Worm (Caenorhabditis elegans): Measurements from ENCODE around the gene F52H2.3.
A peak's percentile ranks its signal among the peaks of the same experiment; 100 is the strongest.

Gene F52H2.3

DNA sequence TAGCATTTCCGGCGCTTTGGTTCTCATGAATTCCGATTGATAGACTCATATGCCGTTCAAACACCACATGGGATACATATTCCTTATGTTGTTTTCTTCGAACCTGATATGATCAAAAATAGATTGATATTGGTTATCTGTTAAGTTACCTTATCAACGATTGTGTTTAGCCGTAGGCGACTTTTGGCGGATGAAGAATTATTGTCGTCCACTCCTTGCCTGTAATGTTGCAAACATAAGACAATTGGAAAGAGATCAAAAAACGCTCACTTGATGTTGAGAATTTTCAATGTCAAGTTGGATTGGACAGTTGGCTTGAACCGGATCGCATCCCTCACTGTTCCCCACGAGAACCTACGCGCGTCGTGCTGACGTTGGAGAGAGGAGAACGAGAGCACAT, 26.9 kb upstream of the F52H2.3 start:
- no peak for TF ChIP-seq flt-1 (GFP tag; IDR thresholded peaks at IDR 0.05)
- TF ChIP-seq ref-1 (GFP tag; conservative IDR thresholded peaks at IDR 0.05), result no peak
- TF ChIP-seq tab-1 (GFP tag; IDR thresholded peaks at IDR 0.05), result no peak
- TF ChIP-seq cog-1 (tag; optimal IDR thresholded peaks at IDR 0.05), result no peak
- TF ChIP-seq T22C8.4 (GFP tag; IDR thresholded peaks at IDR 0.05), result no peak
- TF ChIP-seq ztf-29 (GFP tag; IDR thresholded peaks at IDR 0.05), result no peak
- TF ChIP-seq med-1 (GFP tag; optimal IDR thresholded peaks at IDR 0.05; ENCODE audit: insufficient read depth), result no peak
- TF ChIP-seq klf-2 (GFP tag; conservative IDR thresholded peaks at IDR 0.05), result no peak
- TF ChIP-seq ztf-23 (GFP tag; IDR thresholded peaks at IDR 0.05), result no peak

- TF ChIP-seq cog-1 (tag; optimal IDR thresholded peaks at IDR 0.05) (no peak), tab-1 (GFP tag; IDR thresholded peaks at IDR 0.05) (no peak), flt-1 (GFP tag; IDR thresholded peaks at IDR 0.05) (no peak), ztf-23 (GFP tag; IDR thresholded peaks at IDR 0.05) (no peak), klf-2 (GFP tag; conservative IDR thresholded peaks at IDR 0.05) (no peak), med-1 (GFP tag; optimal IDR thresholded peaks at IDR 0.05; ENCODE audit: insufficient read depth) (no peak), ztf-29 (GFP tag; IDR thresholded peaks at IDR 0.05) (no peak), ref-1 (GFP tag; conservative IDR thresholded peaks at IDR 0.05) (no peak), T22C8.4 (GFP tag; IDR thresholded peaks at IDR 0.05) (no peak)
These were observed 24.5 kb upstream of the F52H2.3 start, which contains the start of gene F52H2.15 for ce11 chrX:2565308-2565773. Gene F52H2.15 (plus strand): TSS chrX:2565358.

DNA sequence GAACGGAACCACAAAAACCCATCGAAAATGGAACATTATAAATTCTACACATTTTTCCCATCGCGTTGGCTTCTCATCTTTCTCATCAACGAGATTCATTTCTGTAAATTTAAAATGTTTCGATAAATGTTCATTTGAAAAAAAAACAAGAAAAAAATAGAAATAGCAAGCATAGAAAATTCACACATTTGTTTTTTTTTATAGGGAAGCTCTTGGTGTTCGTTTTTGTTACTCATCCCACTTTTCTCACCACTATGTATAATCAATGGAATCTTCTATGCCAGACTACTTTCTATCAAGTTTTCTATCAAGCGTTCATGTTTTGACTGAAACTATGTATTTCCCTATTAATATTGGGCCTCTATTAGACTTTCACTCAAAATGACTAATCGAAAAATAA, 23.2 kb upstream of the F52H2.3 start, which contains the start of gene dhcr-24:
Gene dhcr-24, minus strand, starts transcription at position 101 of the 400 bp plus-strand sequence.
- TF ChIP-seq T22C8.4 (GFP tag; IDR thresholded peaks at IDR 0.05) (no peak), cog-1 (tag; optimal IDR thresholded peaks at IDR 0.05) (no peak), klf-2 (GFP tag; conservative IDR thresholded peaks at IDR 0.05) (no peak), ref-1 (GFP tag; conservative IDR thresholded peaks at IDR 0.05) (no peak), med-1 (GFP tag; optimal IDR thresholded peaks at IDR 0.05; ENCODE audit: insufficient read depth) (no peak), ztf-23 (GFP tag; IDR thresholded peaks at IDR 0.05) (no peak), ztf-29 (GFP tag; IDR thresholded peaks at IDR 0.05) (no peak), tab-1 (GFP tag; IDR thresholded peaks at IDR 0.05) (no peak), flt-1 (GFP tag; IDR thresholded peaks at IDR 0.05) (no peak)

ce11 chrX:2559979-2560378, 19.1 kb upstream of the F52H2.3 start, which contains the start of gene F52H2.5:
Gene F52H2.5 (minus strand): TSS chrX:2560079.
- TF ChIP-seq ref-1 (GFP tag; conservative IDR thresholded peaks at IDR 0.05) (no peak), tab-1 (GFP tag; IDR thresholded peaks at IDR 0.05) (no peak), flt-1 (GFP tag; IDR thresholded peaks at IDR 0.05) (no peak), ztf-23 (GFP tag; IDR thresholded peaks at IDR 0.05) (no peak), med-1 (GFP tag; optimal IDR thresholded peaks at IDR 0.05; ENCODE audit: insufficient read depth) (no peak), T22C8.4 (GFP tag; IDR thresholded peaks at IDR 0.05) (no peak), cog-1 (tag; optimal IDR thresholded peaks at IDR 0.05) (no peak), ztf-29 (GFP tag; IDR thresholded peaks at IDR 0.05) (no peak), klf-2 (GFP tag; conservative IDR thresholded peaks at IDR 0.05) (no peak)

ce11 chrX:2559399-2559798, 18.5 kb upstream of the F52H2.3 start:
- 0 out of 2 replicates have a peak, but pooled peaks have one; percentile 32 for TF ChIP-seq klf-2 (GFP tag; conservative IDR thresholded peaks at IDR 0.05)
- no peak for TF ChIP-seq ztf-29 (GFP tag; IDR thresholded peaks at IDR 0.05)
- no peak for TF ChIP-seq ref-1 (GFP tag; conservative IDR thresholded peaks at IDR 0.05)
- 0 out of 2 replicates have a peak, but pooled peaks have one; percentile 30 for TF ChIP-seq flt-1 (GFP tag; IDR thresholded peaks at IDR 0.05)
- no peak for TF ChIP-seq cog-1 (tag; optimal IDR thresholded peaks at IDR 0.05)
- TF ChIP-seq tab-1 (GFP tag; IDR thresholded peaks at IDR 0.05), result no peak
- TF ChIP-seq med-1 (GFP tag; optimal IDR thresholded peaks at IDR 0.05; ENCODE audit: insufficient read depth), result no peak
- no peak for TF ChIP-seq ztf-23 (GFP tag; IDR thresholded peaks at IDR 0.05)
- no peak for TF ChIP-seq T22C8.4 (GFP tag; IDR thresholded peaks at IDR 0.05)

DNA sequence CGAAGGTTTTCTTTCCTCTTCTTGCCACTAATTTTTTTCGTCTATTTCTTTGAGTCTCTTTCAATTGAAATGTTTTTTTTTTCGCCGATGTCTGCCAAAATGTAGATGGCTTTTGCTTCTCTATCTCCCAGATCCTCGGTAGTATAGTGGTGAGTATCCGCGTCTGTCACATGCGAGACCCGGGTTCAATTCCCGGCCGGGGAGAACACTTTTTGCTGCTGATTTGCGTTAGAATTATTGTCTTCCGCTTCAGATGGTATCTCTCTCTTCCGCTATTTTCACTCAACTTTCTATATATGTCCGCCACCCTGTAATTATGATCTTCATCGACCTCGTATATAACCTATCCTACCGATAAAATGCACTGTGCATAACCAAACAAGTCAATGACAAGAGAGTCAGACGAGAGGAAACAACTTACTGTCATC, 12.6 kb upstream of the F52H2.3 start:
- 0 out of 2 replicates have a peak, but pooled peaks have one; percentile 38 for TF ChIP-seq tab-1 (GFP tag; IDR thresholded peaks at IDR 0.05)
- TF ChIP-seq ztf-29 (GFP tag; IDR thresholded peaks at IDR 0.05), result peak; percentile 44; the same call in 1 of the 2 replicates
- peak; percentile 65 for TF ChIP-seq ref-1 (GFP tag; conservative IDR thresholded peaks at IDR 0.05)
- TF ChIP-seq cog-1 (tag; optimal IDR thresholded peaks at IDR 0.05), result peak; percentile 43
- TF ChIP-seq ztf-23 (GFP tag; IDR thresholded peaks at IDR 0.05), result peak; percentile 81
- peak; percentile 79 for TF ChIP-seq klf-2 (GFP tag; conservative IDR thresholded peaks at IDR 0.05)
- TF ChIP-seq med-1 (GFP tag; optimal IDR thresholded peaks at IDR 0.05; ENCODE audit: insufficient read depth), result no peak
- 0 out of 2 replicates have a peak, but pooled peaks have one; percentile 22 for TF ChIP-seq T22C8.4 (GFP tag; IDR thresholded peaks at IDR 0.05)
- TF ChIP-seq flt-1 (GFP tag; IDR thresholded peaks at IDR 0.05), result peak; percentile 53; the same call in 1 of the 2 replicates

DNA sequence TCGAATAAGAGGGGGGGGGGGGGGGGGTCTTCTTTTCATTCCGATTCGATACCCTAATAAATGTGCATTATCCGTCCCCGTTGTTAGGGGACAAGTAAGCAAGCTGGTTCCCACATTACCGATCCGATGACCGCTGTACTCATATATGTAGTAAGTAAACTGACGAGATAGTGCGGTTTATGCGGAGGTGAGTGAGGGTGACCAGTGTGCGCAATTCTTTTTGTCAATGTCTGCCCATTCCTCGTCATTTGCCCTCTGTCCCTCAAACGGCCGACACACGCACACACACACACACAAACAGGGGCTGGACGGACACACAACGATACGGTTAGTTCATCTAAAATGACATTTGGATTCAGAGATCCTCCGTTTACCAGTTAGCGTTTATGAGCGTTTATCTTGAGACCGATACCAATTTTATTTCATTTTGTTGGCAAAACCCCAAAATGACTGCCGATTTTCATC, 11.4 kb upstream of the F52H2.3 start, which contains the start of gene aat-3:
Gene aat-3, plus strand, starts transcription at position 51 of the 465 bp plus-strand sequence.
- TF ChIP-seq T22C8.4 (GFP tag; IDR thresholded peaks at IDR 0.05), result no peak
- TF ChIP-seq ztf-23 (GFP tag; IDR thresholded peaks at IDR 0.05), result no peak
- TF ChIP-seq cog-1 (tag; optimal IDR thresholded peaks at IDR 0.05), result no peak
- TF ChIP-seq klf-2 (GFP tag; conservative IDR thresholded peaks at IDR 0.05), result 0 out of 2 replicates have a peak, but pooled peaks have one; percentile 8
- TF ChIP-seq ztf-29 (GFP tag; IDR thresholded peaks at IDR 0.05), result peak; percentile 39; the same call in 1 of the 2 replicates
- 0 out of 2 replicates have a peak, but pooled peaks have one; percentile 11 for TF ChIP-seq ref-1 (GFP tag; conservative IDR thresholded peaks at IDR 0.05)

DNA sequence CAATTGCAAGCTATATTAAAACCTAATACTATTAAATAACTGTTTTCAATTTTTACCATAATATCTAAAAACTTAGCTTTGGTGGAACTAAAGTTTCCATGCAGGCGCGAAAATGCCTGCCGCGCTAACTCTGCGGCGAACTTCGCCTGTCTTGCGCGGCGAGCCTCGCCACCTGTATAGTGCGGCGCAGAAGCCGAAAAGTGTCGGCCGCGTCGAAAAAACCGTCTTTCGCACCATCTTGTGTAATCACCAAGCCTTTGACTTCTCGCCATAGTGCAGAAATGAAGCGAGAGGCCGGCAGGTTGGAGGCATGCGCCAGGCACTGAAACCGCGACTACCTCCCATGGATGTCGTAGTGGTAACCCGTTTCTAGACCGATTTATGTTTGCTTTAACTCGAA, 10.6 kb upstream of the F52H2.3 start:
- TF ChIP-seq ztf-29 (GFP tag; IDR thresholded peaks at IDR 0.05) (no peak), klf-2 (GFP tag; conservative IDR thresholded peaks at IDR 0.05) (no peak), flt-1 (GFP tag; IDR thresholded peaks at IDR 0.05) (no peak), cog-1 (tag; optimal IDR thresholded peaks at IDR 0.05) (no peak), tab-1 (GFP tag; IDR thresholded peaks at IDR 0.05) (no peak), T22C8.4 (GFP tag; IDR thresholded peaks at IDR 0.05) (no peak), med-1 (GFP tag; optimal IDR thresholded peaks at IDR 0.05; ENCODE audit: insufficient read depth) (no peak), ztf-23 (GFP tag; IDR thresholded peaks at IDR 0.05) (no peak), ref-1 (GFP tag; conservative IDR thresholded peaks at IDR 0.05) (no peak)

- no peak for TF ChIP-seq med-1 (GFP tag; optimal IDR thresholded peaks at IDR 0.05; ENCODE audit: insufficient read depth)
- TF ChIP-seq T22C8.4 (GFP tag; IDR thresholded peaks at IDR 0.05), result no peak
- TF ChIP-seq ztf-23 (GFP tag; IDR thresholded peaks at IDR 0.05), result no peak
- no peak for TF ChIP-seq tab-1 (GFP tag; IDR thresholded peaks at IDR 0.05)
- no peak for TF ChIP-seq ref-1 (GFP tag; conservative IDR thresholded peaks at IDR 0.05)
- no peak for TF ChIP-seq ztf-29 (GFP tag; IDR thresholded peaks at IDR 0.05)
These were observed 9.8 kb upstream of the F52H2.3 start for ce11 chrX:2550665-2551064.
